Fruit fly (Drosophila melanogaster): ENCODE measurements around the gene CheB38a.

Gene CheB38a

DNA sequence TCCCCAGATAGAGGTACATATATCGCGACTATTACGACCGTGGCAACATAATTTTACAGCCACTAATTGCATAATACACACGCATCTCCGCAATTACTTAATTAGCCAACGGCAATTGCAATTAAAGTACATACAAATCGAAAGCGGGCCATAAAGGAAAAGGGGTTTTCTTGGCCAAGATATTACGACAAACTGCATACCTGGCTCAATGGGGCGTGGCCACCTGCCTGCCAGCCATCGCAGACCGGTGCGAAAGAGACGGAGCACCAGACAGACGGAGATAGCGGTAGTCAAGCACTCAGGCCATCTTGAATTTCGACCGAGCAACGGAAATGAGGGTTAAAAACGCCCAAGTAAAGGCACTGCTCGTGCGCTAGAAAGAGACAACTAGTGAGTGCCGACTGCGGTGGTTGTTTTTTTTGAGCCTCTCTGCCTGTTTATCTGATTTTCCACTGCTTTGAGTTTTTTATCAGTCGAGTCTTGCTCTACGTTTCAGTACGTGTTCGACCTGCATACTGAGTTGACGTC lies 48.0 kb downstream of the CheB38a start, which contains the start of gene cad (continued):
- peak; percentile 63 for TF ChIP-seq CG6813 (GFP tag; optimal IDR thresholded peaks at IDR 0.05)
- TF ChIP-seq bbx (GFP tag; IDR thresholded peaks at IDR 0.05; ENCODE audit: partially characterized antibody) = peak; percentile 20; the same call in 1 of the 2 replicates
- peak; percentile 36; the same call in 1 of the 2 replicates for TF ChIP-seq CG10366 (GFP tag; IDR thresholded peaks at IDR 0.05)
- TF ChIP-seq bigmax (GFP tag; optimal IDR thresholded peaks at IDR 0.05) = peak; percentile 45
- TF ChIP-seq NC2β (GFP tag; optimal IDR thresholded peaks at IDR 0.05) = no peak
- peak; percentile 96 for TF ChIP-seq phol (tag; optimal IDR thresholded peaks at IDR 0.05)
- no peak for TF ChIP-seq ERR (GFP tag; optimal IDR thresholded peaks at IDR 0.05)
- TF ChIP-seq CG17186 (GFP tag; optimal IDR thresholded peaks at IDR 0.05) = no peak

DNA sequence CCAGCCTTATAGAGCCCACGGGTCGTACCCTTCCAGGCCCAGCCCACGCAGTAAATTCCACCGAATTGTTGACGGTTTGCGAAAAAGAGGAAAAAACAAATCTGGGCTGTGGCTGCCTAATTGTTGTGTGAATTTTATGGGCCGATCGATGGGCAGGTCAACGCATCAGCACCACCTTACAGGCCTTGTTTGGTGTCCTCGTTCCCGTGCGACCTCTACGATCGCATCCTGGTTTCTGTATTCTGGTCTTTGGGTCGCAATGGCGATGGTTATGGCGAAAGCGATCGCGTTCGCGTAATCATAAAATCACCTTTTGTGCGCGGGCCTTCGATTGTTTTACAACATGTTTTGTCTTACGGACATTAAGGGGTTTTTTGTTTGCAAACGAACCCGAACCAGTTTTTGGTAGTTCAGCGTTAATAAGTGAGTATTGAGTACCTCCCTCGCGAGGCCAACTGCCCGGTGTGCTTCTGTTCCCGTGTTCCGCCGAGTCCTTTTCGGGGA lies 49.7 kb downstream of the CheB38a start:
- TF ChIP-seq CG8359 (GFP tag; optimal IDR thresholded peaks at IDR 0.05; ENCODE audit: borderline replicate concordance) = no peak
- TF ChIP-seq Doc3 (GFP tag; IDR thresholded peaks at IDR 0.05; ENCODE audit: partially characterized antibody) = no peak
- peak in 1 of 2 experiments; percentile 92 for TF ChIP-seq tll (GFP tag; optimal IDR thresholded peaks at IDR 0.05)
- TF ChIP-seq cad (GFP tag; optimal IDR thresholded peaks at IDR 0.05) = peak; percentile 99
- no peak for TF ChIP-seq crp (GFP tag; optimal IDR thresholded peaks at IDR 0.05)
- no peak for TF ChIP-seq Lpt (GFP tag; optimal IDR thresholded peaks at IDR 0.05)
- no peak for TF ChIP-seq Scr (GFP tag; IDR thresholded peaks at IDR 0.05; ENCODE audit: partially characterized antibody)
- no peak for TF ChIP-seq sima (GFP tag; optimal IDR thresholded peaks at IDR 0.05)
- TF ChIP-seq repo (GFP tag; optimal IDR thresholded peaks at IDR 0.05) = no peak
- TF ChIP-seq CG11247 (GFP tag; IDR thresholded peaks at IDR 0.05) = no peak
- no peak for TF ChIP-seq CG12942 (GFP tag; optimal IDR thresholded peaks at IDR 0.05)
- TF ChIP-seq dati (GFP tag; IDR thresholded peaks at IDR 0.05) = no peak
- no peak for TF ChIP-seq Usf (GFP tag; optimal IDR thresholded peaks at IDR 0.05)
- TF ChIP-seq dan (GFP tag; IDR thresholded peaks at IDR 0.05) = no peak
- no peak for TF ChIP-seq bbx (GFP tag; IDR thresholded peaks at IDR 0.05; ENCODE audit: partially characterized antibody)
- peak; percentile 97 for TF ChIP-seq CG15479 (GFP tag; optimal IDR thresholded peaks at IDR 0.05)
- TF ChIP-seq CG6654 (GFP tag; optimal IDR thresholded peaks at IDR 0.05) = no peak
- no peak for TF ChIP-seq nau (GFP tag; optimal IDR thresholded peaks at IDR 0.05)
- TF ChIP-seq D (optimal IDR thresholded peaks at IDR 0.05) = peak; percentile 88
- TF ChIP-seq D (GFP tag; optimal IDR thresholded peaks at IDR 0.05) = no peak
- TF ChIP-seq fd64A (GFP tag; optimal IDR thresholded peaks at IDR 0.05) = no peak
- peak; percentile 2 for TF ChIP-seq CG5180 (GFP tag; optimal IDR thresholded peaks at IDR 0.05)
- TF ChIP-seq Antp (GFP tag; optimal IDR thresholded peaks at IDR 0.05) = no peak
- no peak for TF ChIP-seq CG6765 (GFP tag; optimal IDR thresholded peaks at IDR 0.05)
- TF ChIP-seq CG3995 (GFP tag; optimal IDR thresholded peaks at IDR 0.05) = no peak
- no peak for TF ChIP-seq CG2199 (GFP tag; IDR thresholded peaks at IDR 0.05)
- no peak for TF ChIP-seq pita (GFP tag; optimal IDR thresholded peaks at IDR 0.05)
- peak; percentile 38 for TF ChIP-seq zen (tag; optimal IDR thresholded peaks at IDR 0.05)
- TF ChIP-seq CG11456 (GFP tag; IDR thresholded peaks at IDR 0.05) = no peak
- no peak for TF ChIP-seq CG12744 (GFP tag; optimal IDR thresholded peaks at IDR 0.05)
- TF ChIP-seq slp2 (GFP tag; optimal IDR thresholded peaks at IDR 0.05) = no peak
- no peak for TF ChIP-seq Hand (GFP tag; optimal IDR thresholded peaks at IDR 0.05)
- no peak for TF ChIP-seq CG14014 (GFP tag; IDR thresholded peaks at IDR 0.05)
- TF ChIP-seq CG13775 (GFP tag; optimal IDR thresholded peaks at IDR 0.05) = no peak
- TF ChIP-seq CG6791 (GFP tag; IDR thresholded peaks at IDR 0.05; ENCODE audit: partially characterized antibody) = 0 out of 3 replicates have a peak, but pooled peaks have one; percentile 6
- no peak for TF ChIP-seq nerfin-2 (GFP tag; IDR thresholded peaks at IDR 0.05; ENCODE audit: partially characterized antibody)

Measured in whole organism, embryonic.